Fruit fly (Drosophila melanogaster): ENCODE results near the gene ttk.

Gene ttk

DNA sequence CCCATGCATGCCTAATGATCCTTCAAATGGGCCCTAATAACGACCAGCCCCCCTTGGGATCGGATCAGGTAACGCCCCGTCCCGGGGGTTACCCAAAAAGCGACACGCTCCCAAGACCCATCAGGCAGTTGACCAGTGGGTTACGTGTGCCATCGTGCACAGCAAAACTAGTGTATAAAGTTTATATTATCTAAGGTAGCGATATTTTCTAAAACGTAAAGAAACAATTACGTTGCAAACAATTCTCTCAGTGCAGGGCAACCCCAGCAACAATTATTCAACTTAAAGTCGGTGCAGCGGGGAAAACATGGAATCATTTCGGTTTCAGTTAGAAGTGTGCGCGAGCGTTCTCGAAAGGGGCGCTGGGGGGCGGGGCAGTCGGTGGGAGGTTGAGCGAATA is 1.1 kb upstream of the ttk start (continued):
- TF ChIP-seq ham (GFP tag; IDR thresholded peaks at IDR 0.05) (no peak), crol (GFP tag; IDR thresholded peaks at IDR 0.05) (no peak), trh (GFP tag; optimal IDR thresholded peaks at IDR 0.05) (no peak), CG3995 (GFP tag; optimal IDR thresholded peaks at IDR 0.05) (no peak), Awh (GFP tag; IDR thresholded peaks at IDR 0.05) (peak; percentile 41; the same call in 1 of the 2 replicates), esg (GFP tag; conservative IDR thresholded peaks at IDR 0.05) (no peak), jing (GFP tag; optimal IDR thresholded peaks at IDR 0.05) (no peak), inv (GFP tag; IDR thresholded peaks at IDR 0.05; ENCODE audit: partially characterized antibody) (no peak), CG18764 (GFP tag; optimal IDR thresholded peaks at IDR 0.05) (no peak), ase (GFP tag; IDR thresholded peaks at IDR 0.05) (no peak), Abd-B (GFP tag; optimal IDR thresholded peaks at IDR 0.05) (no peak), CG2712 (tag; optimal IDR thresholded peaks at IDR 0.05) (peak; percentile 58), lola (GFP tag; optimal IDR thresholded peaks at IDR 0.05) (peak in 1 of 3 experiments; percentile 43), CG17829 (tag; optimal IDR thresholded peaks at IDR 0.05) (no peak), B-H2 (GFP tag; optimal IDR thresholded peaks at IDR 0.05) (no peak), p53 (GFP tag; optimal IDR thresholded peaks at IDR 0.05) (no peak), sug (tag; optimal IDR thresholded peaks at IDR 0.05) (peak; percentile 3), CG8281 (tag; optimal IDR thresholded peaks at IDR 0.05) (no peak), Pdp1 (GFP tag; optimal IDR thresholded peaks at IDR 0.05) (peak in 1 of 2 experiments; percentile 32), maf-S (GFP tag; optimal IDR thresholded peaks at IDR 0.05) (no peak), exex (tag; optimal IDR thresholded peaks at IDR 0.05) (no peak), unpg (GFP tag; optimal IDR thresholded peaks at IDR 0.05) (peak; percentile 30), CG2199 (GFP tag; IDR thresholded peaks at IDR 0.05) (0 out of 3 replicates have a peak, but pooled peaks have one; percentile 7), CG15696 (tag; optimal IDR thresholded peaks at IDR 0.05) (no peak), HLHmδ (GFP tag; optimal IDR thresholded peaks at IDR 0.05) (no peak), ATbp (GFP tag; optimal IDR thresholded peaks at IDR 0.05) (peak; percentile 25)

DNA sequence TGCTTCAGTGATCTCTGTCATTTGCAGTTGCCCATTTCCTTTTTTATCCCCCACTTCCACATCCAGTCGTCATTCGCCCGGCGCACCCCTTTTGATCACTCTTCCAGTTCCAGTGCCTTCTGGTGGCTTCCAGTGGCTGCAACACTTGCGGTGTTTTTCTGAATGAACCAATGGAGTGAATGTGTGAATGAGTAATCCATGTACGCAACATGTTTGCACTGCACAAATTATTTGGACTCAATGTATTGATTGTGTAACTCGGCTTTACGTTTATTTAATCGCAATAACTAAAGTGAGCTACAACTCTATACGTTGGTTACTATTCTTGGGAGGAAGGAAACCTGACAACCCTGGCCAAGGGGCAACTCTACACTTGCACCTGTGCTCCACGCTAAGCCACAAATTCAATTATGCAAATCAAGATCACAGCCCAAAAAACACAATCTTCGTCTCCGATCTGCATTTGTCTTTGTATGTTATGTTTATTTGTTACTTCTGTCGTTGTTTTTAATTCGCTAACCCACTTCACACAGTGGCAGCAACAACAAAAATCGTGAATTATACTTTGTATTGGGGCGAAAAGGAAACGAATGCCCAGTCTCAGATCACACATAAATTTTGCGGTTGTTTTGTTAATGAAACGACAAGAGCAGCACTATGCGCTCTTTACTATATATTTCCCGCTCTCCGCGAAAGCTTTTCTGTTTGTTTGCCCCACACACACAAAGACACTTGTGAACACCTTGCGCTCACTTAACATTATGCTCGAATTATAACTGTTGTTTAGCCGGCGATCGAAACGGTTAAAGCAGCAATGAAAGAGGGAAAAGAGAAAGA is 1.4 kb downstream of the ttk start:
- no peak for TF ChIP-seq CG10274 (GFP tag; optimal IDR thresholded peaks at IDR 0.05)
- no peak for TF ChIP-seq CG7928 (GFP tag; optimal IDR thresholded peaks at IDR 0.05)
- no peak for TF ChIP-seq CG17612 (GFP tag; IDR thresholded peaks at IDR 0.05)
- no peak for TF ChIP-seq da (GFP tag; optimal IDR thresholded peaks at IDR 0.05)
- no peak for TF ChIP-seq fd102C (GFP tag; optimal IDR thresholded peaks at IDR 0.05)
- TF ChIP-seq cg (GFP tag; optimal IDR thresholded peaks at IDR 0.05) = peak; percentile 64
- no peak for TF ChIP-seq Dfd (GFP tag; optimal IDR thresholded peaks at IDR 0.05)
- TF ChIP-seq knrl (GFP tag; IDR thresholded peaks at IDR 0.05; ENCODE audit: partially characterized antibody) = no peak
- TF ChIP-seq otp (GFP tag; IDR thresholded peaks at IDR 0.05) = no peak
- no peak for TF ChIP-seq slp2 (GFP tag; optimal IDR thresholded peaks at IDR 0.05)
- TF ChIP-seq D (optimal IDR thresholded peaks at IDR 0.05) = no peak
- TF ChIP-seq D (GFP tag; optimal IDR thresholded peaks at IDR 0.05) = no peak
- TF ChIP-seq Pdp1 (GFP tag; optimal IDR thresholded peaks at IDR 0.05) = peak in 1 of 2 experiments; percentile 53
- no peak for TF ChIP-seq h (optimal IDR thresholded peaks at IDR 0.05)
- no peak for TF ChIP-seq CG31365 (tag; optimal IDR thresholded peaks at IDR 0.05)
- TF ChIP-seq mirr (GFP tag; optimal IDR thresholded peaks at IDR 0.05) = peak; percentile 31
- TF ChIP-seq CG13424 (tag; optimal IDR thresholded peaks at IDR 0.05) = no peak
- TF ChIP-seq Eip74EF (GFP tag; optimal IDR thresholded peaks at IDR 0.05) = peak in 1 of 2 experiments; percentile 20
- no peak for TF ChIP-seq Mrtf (GFP tag; IDR thresholded peaks at IDR 0.05)
- TF ChIP-seq CG6254 (GFP tag; optimal IDR thresholded peaks at IDR 0.05) = no peak
- peak; percentile 63 for TF ChIP-seq sens (GFP tag)
- TF ChIP-seq CkIIα-i1 (GFP tag; IDR thresholded peaks at IDR 0.05) = no peak
- TF ChIP-seq CG17359 (tag; optimal IDR thresholded peaks at IDR 0.05) = no peak
- no peak for TF ChIP-seq CG32772 (GFP tag; IDR thresholded peaks at IDR 0.05)
- TF ChIP-seq grn (GFP tag; optimal IDR thresholded peaks at IDR 0.05) = peak; percentile 34

Measured in whole organism, embryonic.